Worm (Caenorhabditis elegans) whole organism, midembryonic: ENCODE data around the gene fbxa-174.

Experiments
- cog-1 ChIP-seq: sonication (generic microtip); optimal IDR thresholded peaks from 2 replicates; lab custom pipeline; 2016; ENCODE audit warnings: missing genetic modification characterization, missing compliant biosample characterization
- flt-1 ChIP-seq: fragments of 200-800 bp; sonication (Bioruptor generic); IDR thresholded peaks from 2 replicates; pipeline ENCODE4 v1.3.6; 2022; ENCODE audit warnings: missing genetic modification characterization, missing compliant biosample characterization
- med-1 ChIP-seq: sonication (generic microtip); optimal IDR thresholded peaks from 2 replicates; lab custom pipeline; 2017; ENCODE audit warnings: missing genetic modification characterization, mild to moderate bottlenecking, missing compliant biosample characterization, antibody characterized with exemption, missing genetic modification reagents; ENCODE audit not compliant: insufficient read depth
- ref-1 ChIP-seq: fragments of 200-800 bp; sonication (Bioruptor generic); conservative IDR thresholded peaks from 2 replicates; pipeline ENCODE4 v1.3.6; 2022; ENCODE audit warnings: missing genetic modification reagents, missing genetic modification characterization, missing compliant biosample characterization
- tab-1 ChIP-seq: fragments of 200-800 bp; sonication (Bioruptor generic); IDR thresholded peaks from 2 replicates; pipeline ENCODE4 v1.3.6; 2022; ENCODE audit warnings: missing genetic modification characterization, missing compliant biosample characterization
- ztf-23 ChIP-seq: fragments of 200-800 bp; sonication (Bioruptor generic); IDR thresholded peaks from 2 replicates; pipeline ENCODE4 v1.3.6; 2022; ENCODE audit warnings: missing genetic modification reagents, missing genetic modification characterization, missing compliant biosample characterization

ce11 chrV:17580017-17580416 lies 21.7 kb upstream of the fbxa-174 start:
- TF ChIP-seq cog-1 (tag; lab: Kevin White, UChicago) (no peak), ref-1 (GFP tag; lab: Robert Waterston, UW) (no peak), med-1 (GFP tag; lab: Kevin White, UChicago) (no peak), ztf-23 (GFP tag; lab: Robert Waterston, UW) (no peak), flt-1 (GFP tag; lab: Robert Waterston, UW) (no peak), tab-1 (GFP tag; lab: Robert Waterston, UW) (no peak)
